Fruit fly (Drosophila melanogaster): ENCODE measurements around the gene Asator.

- TF ChIP-seq Sox102F (GFP tag; optimal IDR thresholded peaks at IDR 0.05) (no peak), cyc (GFP tag; optimal IDR thresholded peaks at IDR 0.05) (no peak)
Measured at dm6 chr4:468634-469238, 20.1 kb downstream of the Asator start.
